Worm (Caenorhabditis elegans) whole organism, L4 larva: ENCODE data around the gene F46C5.10.

Source experiments
- F26F4.8 ChIP-seq: fragments of 200-800 bp; sonication (Bioruptor generic); conservative IDR thresholded peaks from 2 replicates; pipeline ENCODE4 v1.3.6; 2022; ENCODE audit warnings: missing genetic modification characterization, missing compliant biosample characterization
- T20F7.1 ChIP-seq: fragments of 200-800 bp; sonication (Bioruptor generic); optimal IDR thresholded peaks from 2 replicates; lab custom pipeline; 2018; ENCODE audit warnings: mild to moderate bottlenecking, missing genetic modification characterization, missing compliant biosample characterization
- Y105C5A.15 ChIP-seq: fragments of 200-800 bp; sonication (Bioruptor generic); IDR thresholded peaks from 2 replicates; pipeline ENCODE4 v1.3.6; 2022; ENCODE audit warnings: missing genetic modification characterization, missing compliant biosample characterization
- Y48G9A.11 ChIP-seq: fragments of 200-800 bp; sonication (Bioruptor generic); IDR thresholded peaks from 2 replicates; pipeline ENCODE4 v1.3.6; 2022; ENCODE audit warnings: missing genetic modification reagents, missing genetic modification characterization, missing compliant biosample characterization
- ama-1 ChIP-seq: fragments of 150-350 bp; optimal IDR thresholded peaks from 2 replicates; lab custom pipeline; 2014; ENCODE audit warnings: inconsistent platforms, mixed read lengths
- ceh-28 ChIP-seq: fragments of 150-350 bp; optimal IDR thresholded peaks from 2 replicates; lab custom pipeline; 2014; ENCODE audit warnings: missing biosample characterization, missing genetic modification reagents, missing genetic modification characterization
- ceh-82 ChIP-seq: sonication (generic microtip); optimal IDR thresholded peaks from 2 replicates; lab custom pipeline; 2017; ENCODE audit warnings: missing biosample characterization, missing genetic modification characterization
- daf-12 ChIP-seq: fragments of 150-350 bp; optimal IDR thresholded peaks from 2 replicates; lab custom pipeline; 2014; ENCODE audit warnings: missing biosample characterization, missing genetic modification reagents, missing genetic modification characterization
- daf-16 ChIP-seq, 3 experiments: sonication (generic microtip); optimal IDR thresholded peaks; 2 replicates each; lab custom pipeline; 2016 to 2017; ENCODE audit warnings: missing genetic modification characterization in 3 of 3, missing genetic modification reagents in 3 of 3, mild to moderate bottlenecking in 2 of 3, missing compliant biosample characterization in 2 of 3, missing biosample characterization in 1 of 3, moderate library complexity in 1 of 3
- daf-19 ChIP-seq: fragments of 200-800 bp; sonication (Bioruptor generic); conservative IDR thresholded peaks from 2 replicates; pipeline ENCODE4 v1.3.6; 2022; ENCODE audit warnings: missing genetic modification characterization, missing compliant biosample characterization
- dmd-6 ChIP-seq: fragments of 200-800 bp; sonication (Bioruptor generic); IDR thresholded peaks from 2 replicates; pipeline ENCODE4 v1.3.6; 2022; ENCODE audit warnings: missing genetic modification reagents, missing genetic modification characterization, missing compliant biosample characterization
- dmd-9 ChIP-seq: fragments of 200-800 bp; sonication (Bioruptor generic); IDR thresholded peaks from 2 replicates; pipeline ENCODE4 v1.3.6; 2022; ENCODE audit warnings: missing genetic modification reagents, missing genetic modification characterization, missing compliant biosample characterization
- dpl-1 ChIP-seq: fragments of 150-350 bp; optimal IDR thresholded peaks from 2 replicates; lab custom pipeline; 2014; ENCODE audit warnings: missing biosample characterization, missing genetic modification reagents, missing genetic modification characterization
- duxl-1 ChIP-seq: sonication (generic microtip); optimal IDR thresholded peaks from 2 replicates; lab custom pipeline; 2016; ENCODE audit warnings: mild to moderate bottlenecking, missing genetic modification characterization, moderate library complexity, missing compliant biosample characterization; ENCODE audit not compliant: poor library complexity
- egl-27 ChIP-seq: sonication (generic microtip); optimal IDR thresholded peaks from 3 replicates; lab custom pipeline; 2017; ENCODE audit warnings: missing biosample characterization, missing genetic modification reagents, missing genetic modification characterization
- fkh-10 ChIP-seq: fragments of 150-350 bp; optimal IDR thresholded peaks from 2 replicates; lab custom pipeline; 2014; ENCODE audit warnings: missing biosample characterization, missing genetic modification reagents, missing genetic modification characterization
- gei-8 ChIP-seq: fragments of 200-800 bp; sonication (Bioruptor generic); optimal IDR thresholded peaks from 2 replicates; lab custom pipeline; 2018; ENCODE audit warnings: mild to moderate bottlenecking, missing genetic modification characterization, missing compliant biosample characterization
- hmg-1.1 ChIP-seq: fragments of 200-800 bp; sonication (Bioruptor generic); IDR thresholded peaks from 2 replicates; pipeline ENCODE4 v1.3.6; 2022; ENCODE audit warnings: missing genetic modification reagents, missing genetic modification characterization, missing compliant biosample characterization
- lim-7 ChIP-seq: fragments of 200-800 bp; sonication (Bioruptor generic); IDR thresholded peaks from 2 replicates; pipeline ENCODE4 v1.3.6; 2022; ENCODE audit warnings: missing genetic modification characterization, missing compliant biosample characterization
- lin-1 ChIP-seq: fragments of 200-800 bp; sonication (Bioruptor generic); IDR thresholded peaks from 2 replicates; pipeline ENCODE4 v1.3.6; 2022; ENCODE audit warnings: missing genetic modification reagents, missing genetic modification characterization, missing compliant biosample characterization
- lin-13 ChIP-seq: fragments of 150-350 bp; optimal IDR thresholded peaks from 2 replicates; lab custom pipeline; 2014; ENCODE audit warnings: missing biosample characterization, missing genetic modification reagents, missing genetic modification characterization
- lin-15B ChIP-seq: fragments of 150-350 bp; sonication (generic microtip); optimal IDR thresholded peaks from 3 replicates; lab custom pipeline; 2014; ENCODE audit warnings: missing biosample characterization, missing genetic modification characterization
- lin-29 ChIP-seq: fragments of 200-800 bp; sonication (Bioruptor generic); IDR thresholded peaks from 2 replicates; pipeline ENCODE4 v1.3.6; 2022; ENCODE audit warnings: missing genetic modification reagents, missing genetic modification characterization, missing compliant biosample characterization
- lin-39 ChIP-seq: fragments of 150-350 bp; optimal IDR thresholded peaks from 2 replicates; lab custom pipeline; 2014; ENCODE audit warnings: missing biosample characterization, missing genetic modification reagents, missing genetic modification characterization
- madf-5 ChIP-seq, 2 experiments: fragments of 200-800 bp; sonication (Bioruptor generic); IDR thresholded peaks; 2 replicates each; pipeline ENCODE4 v1.3.6; 2022; ENCODE audit warnings: missing compliant biosample characterization in 2 of 2, missing genetic modification characterization in 2 of 2
- mdl-1 ChIP-seq, 2 experiments: fragments of 150-350 bp in 1 of 2; sonication (generic microtip) in 1 of 2; optimal IDR thresholded peaks; 2 replicates each; lab custom pipeline; 2014 to 2017; ENCODE audit warnings: missing biosample characterization in 2 of 2, missing genetic modification characterization in 2 of 2
- mdt-29 ChIP-seq: fragments of 200-800 bp; sonication (Bioruptor generic); IDR thresholded peaks from 2 replicates; pipeline ENCODE4 v1.3.6; 2022; ENCODE audit warnings: missing genetic modification reagents, missing genetic modification characterization, missing compliant biosample characterization
- mxl-3 ChIP-seq: fragments of 200-800 bp; sonication (Bioruptor generic); optimal IDR thresholded peaks from 2 replicates; lab custom pipeline; 2018; ENCODE audit warnings: mild to moderate bottlenecking, missing genetic modification characterization, missing compliant biosample characterization
- nhr-10 ChIP-seq: fragments of 150-350 bp; optimal IDR thresholded peaks from 2 replicates; lab custom pipeline; 2014; ENCODE audit warnings: missing biosample characterization, missing genetic modification characterization
- nhr-102 ChIP-seq: sonication (generic microtip); optimal IDR thresholded peaks from 2 replicates; lab custom pipeline; 2016; ENCODE audit warnings: mild to moderate bottlenecking, missing genetic modification characterization, moderate library complexity, missing compliant biosample characterization
- nhr-111 ChIP-seq: fragments of 200-800 bp; sonication (Bioruptor generic); optimal IDR thresholded peaks from 2 replicates; lab custom pipeline; 2018; ENCODE audit warnings: mild to moderate bottlenecking, missing genetic modification characterization, missing compliant biosample characterization
- nhr-237 ChIP-seq: sonication (generic microtip); optimal IDR thresholded peaks from 2 replicates; lab custom pipeline; 2017; ENCODE audit warnings: missing biosample characterization, missing genetic modification characterization
- nhr-41 ChIP-seq: fragments of 200-800 bp; sonication (Bioruptor generic); IDR thresholded peaks from 2 replicates; pipeline ENCODE4 v1.3.6; 2022; ENCODE audit warnings: missing genetic modification reagents, missing genetic modification characterization, missing compliant biosample characterization
- nhr-42 ChIP-seq: fragments of 200-800 bp; sonication (Bioruptor generic); IDR thresholded peaks from 2 replicates; pipeline ENCODE4 v1.3.6; 2022; ENCODE audit warnings: missing genetic modification characterization, missing compliant biosample characterization
- nhr-48 ChIP-seq: sonication (generic microtip); optimal IDR thresholded peaks from 2 replicates; lab custom pipeline; 2016; ENCODE audit warnings: mild to moderate bottlenecking, missing genetic modification characterization, missing compliant biosample characterization
- nhr-6 ChIP-seq: fragments of 150-350 bp; optimal IDR thresholded peaks from 2 replicates; lab custom pipeline; 2014; ENCODE audit warnings: missing biosample characterization, missing genetic modification characterization
- nhr-77 ChIP-seq: fragments of 150-350 bp; optimal IDR thresholded peaks from 2 replicates; lab custom pipeline; 2014; ENCODE audit warnings: missing biosample characterization, missing genetic modification characterization
- rbr-2 ChIP-seq: sonication (generic microtip); optimal IDR thresholded peaks from 2 replicates; lab custom pipeline; 2016; ENCODE audit warnings: missing genotype, missing genetic modification characterization, missing compliant biosample characterization
- set-16 ChIP-seq: fragments of 200-800 bp; sonication (Bioruptor generic); IDR thresholded peaks from 2 replicates; pipeline ENCODE4 v1.3.6; 2022; ENCODE audit warnings: missing genetic modification reagents, missing genetic modification characterization, missing compliant biosample characterization
- skn-1 ChIP-seq: fragments of 150-350 bp; optimal IDR thresholded peaks from 2 replicates; lab custom pipeline; 2014; ENCODE audit warnings: missing biosample characterization, missing genetic modification characterization
- snpc-1.2 ChIP-seq: fragments of 200-800 bp; sonication (Bioruptor generic); IDR thresholded peaks from 2 replicates; pipeline ENCODE4 v1.3.6; 2022; ENCODE audit warnings: missing genetic modification reagents, missing genetic modification characterization, missing compliant biosample characterization
- snpc-4 ChIP-seq: fragments of 150-350 bp; optimal IDR thresholded peaks from 2 replicates; lab custom pipeline; 2014; ENCODE audit warnings: missing biosample characterization, missing genetic modification characterization
- spr-3 ChIP-seq: fragments of 200-800 bp; sonication (Bioruptor generic); optimal IDR thresholded peaks from 2 replicates; lab custom pipeline; 2018; ENCODE audit warnings: mild to moderate bottlenecking, missing genetic modification characterization, missing compliant biosample characterization
- tag-97 ChIP-seq: fragments of 200-800 bp; sonication (Bioruptor generic); IDR thresholded peaks from 2 replicates; pipeline ENCODE4 v1.3.6; 2022; ENCODE audit warnings: missing genetic modification characterization, missing compliant biosample characterization
- unc-39 ChIP-seq: sonication (generic microtip); optimal IDR thresholded peaks from 2 replicates; lab custom pipeline; 2017; ENCODE audit warnings: missing biosample characterization, missing genetic modification characterization
- vab-7 ChIP-seq: fragments of 200-800 bp; sonication (Bioruptor generic); IDR thresholded peaks from 2 replicates; pipeline ENCODE4 v1.3.6; 2022; ENCODE audit warnings: missing genetic modification reagents, missing genetic modification characterization, missing compliant biosample characterization
- zag-1 ChIP-seq: fragments of 150-350 bp; optimal IDR thresholded peaks from 2 replicates; lab custom pipeline; 2014; ENCODE audit warnings: missing biosample characterization, missing genetic modification characterization
- zfp-2 ChIP-seq: sonication (generic microtip); optimal IDR thresholded peaks from 2 replicates; lab custom pipeline; 2016; ENCODE audit warnings: mild to moderate bottlenecking, missing genetic modification characterization, missing compliant biosample characterization
- zip-2 ChIP-seq: fragments of 150-350 bp; optimal IDR thresholded peaks from 2 replicates; lab custom pipeline; 2014; ENCODE audit warnings: missing biosample characterization, missing genetic modification characterization
- ztf-11 ChIP-seq: fragments of 150-350 bp; optimal IDR thresholded peaks from 2 replicates; lab custom pipeline; 2014; ENCODE audit warnings: missing biosample characterization, missing genetic modification characterization
- ztf-7 ChIP-seq: fragments of 150-350 bp; optimal IDR thresholded peaks from 2 replicates; lab custom pipeline; 2014; ENCODE audit warnings: missing biosample characterization, missing genetic modification characterization

The F46C5.10 gene

ce11 chrII:8784235-8784928 is 34.4 kb downstream of the F46C5.10 start (continued):
- TF ChIP-seq daf-16 (GFP tag; optimal IDR thresholded peaks at IDR 0.05; lab: Kevin White, UChicago), result no peak
- peak; percentile 47 for TF ChIP-seq daf-16 (tag; optimal IDR thresholded peaks at IDR 0.05; lab: Kevin White, UChicago)
- no peak for TF ChIP-seq lim-7 (GFP tag; lab: Robert Waterston, UW)
- TF ChIP-seq daf-12 (tag; lab: Kevin White, UChicago), result no peak
- TF ChIP-seq unc-39 (tag; lab: Kevin White, UChicago), result no peak
- TF ChIP-seq daf-19 (GFP tag; lab: Robert Waterston, UW), result no peak
- TF ChIP-seq Y48G9A.11 (GFP tag; lab: Robert Waterston, UW), result no peak
- TF ChIP-seq dpl-1, result no peak
- no peak for TF ChIP-seq nhr-102
- no peak for TF ChIP-seq nhr-111 (GFP tag; lab: Kevin White, UChicago)
- no peak for TF ChIP-seq gei-8 (GFP tag; lab: Kevin White, UChicago)
- TF ChIP-seq tag-97 (GFP tag; lab: Robert Waterston, UW), result no peak
- TF ChIP-seq nhr-77 (tag; lab: Kevin White, UChicago), result no peak
- TF ChIP-seq dmd-9 (GFP tag; lab: Robert Waterston, UW), result no peak
- no peak for TF ChIP-seq nhr-48
- TF ChIP-seq nhr-41, result no peak
- no peak for TF ChIP-seq vab-7 (GFP tag; lab: Robert Waterston, UW)
- no peak for TF ChIP-seq madf-5 (GFP tag; IDR thresholded peaks at IDR 0.05; lab: Robert Waterston, UW)
- no peak for TF ChIP-seq Y105C5A.15 (GFP tag; lab: Robert Waterston, UW)
- TF ChIP-seq zag-1 (tag; lab: Kevin White, UChicago), result no peak
- TF ChIP-seq zip-2 (tag; lab: Kevin White, UChicago), result no peak
- no peak for TF ChIP-seq snpc-1.2 (GFP tag; lab: Robert Waterston, UW)
- TF ChIP-seq nhr-237, result no peak
- no peak for TF ChIP-seq F26F4.8 (GFP tag; lab: Robert Waterston, UW)
- TF ChIP-seq set-16 (GFP tag; lab: Robert Waterston, UW), result peak; percentile 61
- no peak for TF ChIP-seq lin-13
- no peak for TF ChIP-seq lin-15B (tag; lab: Kevin White, UChicago)
- TF ChIP-seq lin-1 (GFP tag; lab: Robert Waterston, UW), result no peak
- TF ChIP-seq egl-27, result no peak
- TF ChIP-seq ztf-7 (tag; lab: Kevin White, UChicago), result no peak
- no peak for TF ChIP-seq ceh-28
- no peak for TF ChIP-seq ceh-82
- no peak for TF ChIP-seq mdl-1 (tag; optimal IDR thresholded peaks at IDR 0.05; lab: Kevin White, UChicago)
- TF ChIP-seq ama-1 (lab: Kevin White, UChicago), result peak; percentile 94
- no peak for TF ChIP-seq mdt-29 (GFP tag; lab: Robert Waterston, UW)
- TF ChIP-seq T20F7.1 (GFP tag; lab: Kevin White, UChicago), result no peak
- no peak for TF ChIP-seq nhr-42 (GFP tag; lab: Robert Waterston, UW)
- no peak for TF ChIP-seq mxl-3
- no peak for TF ChIP-seq skn-1 (tag; lab: Kevin White, UChicago)
- no peak for TF ChIP-seq snpc-4 (tag; lab: Kevin White, UChicago)
- TF ChIP-seq lin-29 (GFP tag; lab: Robert Waterston, UW), result no peak
- TF ChIP-seq duxl-1 (tag; lab: Kevin White, UChicago), result no peak
- no peak for TF ChIP-seq nhr-10 (tag; lab: Kevin White, UChicago)
- peak; percentile 47 for TF ChIP-seq rbr-2
- TF ChIP-seq zfp-2 (tag; lab: Kevin White, UChicago), result no peak
- peak; percentile 47; the same call in 1 of the 2 replicates for TF ChIP-seq hmg-1.1 (GFP tag; lab: Robert Waterston, UW)
- TF ChIP-seq spr-3 (GFP tag; lab: Kevin White, UChicago), result no peak
- no peak for TF ChIP-seq nhr-6 (tag; lab: Kevin White, UChicago)
- no peak for TF ChIP-seq lin-39 (tag; lab: Kevin White, UChicago)
- TF ChIP-seq ztf-11 (tag; lab: Kevin White, UChicago), result no peak
- no peak for TF ChIP-seq dmd-6
- no peak for TF ChIP-seq fkh-10
